Worm (Caenorhabditis elegans) whole organism, L2 larva: Measurements from ENCODE around the gene str-101.

Source experiments
- F13H6.1 ChIP-seq: sonication (generic microtip); optimal IDR thresholded peaks from 2 replicates; lab custom pipeline; 2016; ENCODE audit warnings: missing genetic modification characterization, missing compliant biosample characterization
- R02D3.7 ChIP-seq: fragments of 150-350 bp; optimal IDR thresholded peaks from 2 replicates; lab custom pipeline; 2014; ENCODE audit warnings: missing biosample characterization, missing genetic modification characterization
- ama-1 ChIP-seq: fragments of 150-350 bp; optimal IDR thresholded peaks from 2 replicates; lab custom pipeline; 2018; ENCODE audit warnings: inconsistent platforms
- blmp-1 ChIP-seq: sonication (generic microtip); optimal IDR thresholded peaks from 2 replicates; lab custom pipeline; 2017; ENCODE audit warnings: missing genetic modification characterization, mild to moderate bottlenecking, missing compliant biosample characterization, antibody characterized with exemption, moderate library complexity; ENCODE audit not compliant: insufficient read depth
- elt-3 ChIP-seq: sonication (generic microtip); optimal IDR thresholded peaks from 2 replicates; lab custom pipeline; 2017; ENCODE audit warnings: missing biosample characterization, missing genetic modification characterization
- lin-13 ChIP-seq: fragments of 150-350 bp; optimal IDR thresholded peaks from 2 replicates; lab custom pipeline; 2014; ENCODE audit warnings: missing biosample characterization, missing genetic modification reagents, missing genetic modification characterization
- mab-5 ChIP-seq: fragments of 150-350 bp; optimal IDR thresholded peaks from 2 replicates; lab custom pipeline; 2014; ENCODE audit warnings: missing biosample characterization, missing genetic modification characterization
- nhr-129 ChIP-seq: fragments of 150-350 bp; optimal IDR thresholded peaks from 2 replicates; lab custom pipeline; 2014; ENCODE audit warnings: missing biosample characterization, missing genetic modification characterization
- nhr-21 ChIP-seq: fragments of 150-350 bp; optimal IDR thresholded peaks from 2 replicates; lab custom pipeline; 2014; ENCODE audit warnings: missing biosample characterization, missing genetic modification characterization
- nhr-23 ChIP-seq: fragments of 150-350 bp; optimal IDR thresholded peaks from 2 replicates; lab custom pipeline; 2014; ENCODE audit warnings: missing biosample characterization, missing genetic modification reagents, missing genetic modification characterization
- nhr-25 ChIP-seq: fragments of 150-350 bp; sonication (generic microtip); optimal IDR thresholded peaks from 3 replicates; lab custom pipeline; 2014; ENCODE audit warnings: missing biosample characterization, missing genetic modification characterization
- peb-1 ChIP-seq: fragments of 150-350 bp; optimal IDR thresholded peaks from 2 replicates; lab custom pipeline; 2014; ENCODE audit warnings: missing biosample characterization, missing genetic modification characterization
- skn-1 ChIP-seq: sonication (generic microtip); optimal IDR thresholded peaks from 2 replicates; lab custom pipeline; 2017; ENCODE audit warnings: missing biosample characterization, missing genetic modification characterization
- sma-3 ChIP-seq: sonication (generic microtip); optimal IDR thresholded peaks from 2 replicates; lab custom pipeline; 2016; ENCODE audit warnings: missing genetic modification reagents, missing genetic modification characterization, missing compliant biosample characterization
- sma-9 ChIP-seq, 2 experiments: fragments of 150-350 bp in 1 of 2; sonication (generic microtip) in 1 of 2; optimal IDR thresholded peaks; 2 replicates each; lab custom pipeline; 2014 to 2016; ENCODE audit warnings: missing genetic modification characterization in 2 of 2, mild to moderate bottlenecking in 1 of 2, missing biosample characterization in 1 of 2, missing compliant biosample characterization in 1 of 2, missing genetic modification reagents in 1 of 2, moderate library complexity in 1 of 2
- unc-55 ChIP-seq: fragments of 150-350 bp; sonication (generic microtip); optimal IDR thresholded peaks from 3 replicates; lab custom pipeline; 2014; ENCODE audit warnings: missing biosample characterization, missing genetic modification reagents, missing genetic modification characterization

The str-101 gene

ce11 chrV:15661003-15661402 lies 50.8 kb downstream of the str-101 start (continued):
- no peak for TF ChIP-seq elt-3 (tag; lab: Kevin White, UChicago)
- TF ChIP-seq F13H6.1 = no peak
- TF ChIP-seq unc-55 (GFP tag; lab: Kevin White, UChicago) = no peak
- TF ChIP-seq skn-1 (tag; lab: Kevin White, UChicago) = no peak
- TF ChIP-seq ama-1 (lab: Kevin White, UChicago) = no peak
- no peak for TF ChIP-seq mab-5 (tag; lab: Kevin White, UChicago)
- TF ChIP-seq blmp-1 (tag; lab: Kevin White, UChicago) = peak; percentile 77
- TF ChIP-seq nhr-25 (tag; lab: Kevin White, UChicago) = peak; percentile 96
- peak; percentile 92 for TF ChIP-seq nhr-23 (tag; lab: Kevin White, UChicago)
- no peak for TF ChIP-seq R02D3.7 (tag; lab: Kevin White, UChicago)
- no peak for TF ChIP-seq nhr-21 (tag; lab: Kevin White, UChicago)
- peak; percentile 32 for TF ChIP-seq sma-3 (GFP tag; lab: Kevin White, UChicago)
- TF ChIP-seq peb-1 (tag; lab: Kevin White, UChicago) = peak; percentile 8
- TF ChIP-seq nhr-129 (tag; lab: Kevin White, UChicago) = no peak
- TF ChIP-seq sma-9 (GFP tag; optimal IDR thresholded peaks at IDR 0.05; lab: Kevin White, UChicago) = peak; percentile 73
- no peak for TF ChIP-seq sma-9 (tag; optimal IDR thresholded peaks at IDR 0.05; lab: Kevin White, UChicago)
- TF ChIP-seq lin-13 (GFP tag; lab: Kevin White, UChicago) = no peak
